Worm (Caenorhabditis elegans) whole organism, young adult: ENCODE data around the gene clec-10.

Experiments
- B0035.1 ChIP-seq: sonication (generic microtip); optimal IDR thresholded peaks from 2 replicates; lab custom pipeline; 2016; ENCODE audit warnings: missing genetic modification characterization, mild to moderate bottlenecking, missing compliant biosample characterization, missing genotype, missing genetic modification reagents
- C06A6.2 ChIP-seq: fragments of 200-800 bp; sonication (Bioruptor generic); conservative IDR thresholded peaks from 2 replicates; pipeline ENCODE4 v1.3.6; 2022; ENCODE audit warnings: missing genetic modification characterization, missing compliant biosample characterization
- F37B4.10 ChIP-seq: fragments of 200-800 bp; sonication (Bioruptor generic); IDR thresholded peaks from 2 replicates; pipeline ENCODE4 v1.3.6; 2022; ENCODE audit warnings: missing genetic modification characterization, missing compliant biosample characterization
- F55B11.4 ChIP-seq: sonication (generic microtip); optimal IDR thresholded peaks from 2 replicates; lab custom pipeline; 2016; ENCODE audit warnings: missing compliant biosample characterization, missing genetic modification characterization, borderline replicate concordance; ENCODE audit not compliant: insufficient read depth
- F57A8.1 ChIP-seq: fragments of 200-800 bp; sonication (Bioruptor generic); optimal IDR thresholded peaks from 2 replicates; lab custom pipeline; 2018; ENCODE audit warnings: mild to moderate bottlenecking, missing genetic modification characterization, moderate library complexity, missing compliant biosample characterization
- K11D2.4 ChIP-seq: fragments of 200-800 bp; sonication (Bioruptor generic); IDR thresholded peaks from 2 replicates; pipeline ENCODE4 v1.3.6; 2022; ENCODE audit warnings: missing genetic modification reagents, missing genetic modification characterization, missing compliant biosample characterization
- T26A5.8 ChIP-seq: sonication (generic microtip); optimal IDR thresholded peaks from 2 replicates; lab custom pipeline; 2016; ENCODE audit warnings: missing genetic modification characterization, missing compliant biosample characterization
- Y56A3A.18 ChIP-seq: fragments of 200-800 bp; sonication (Bioruptor generic); IDR thresholded peaks from 2 replicates; pipeline ENCODE4 v1.3.6; 2022; ENCODE audit warnings: missing genetic modification reagents, missing genetic modification characterization, missing compliant biosample characterization
- Y67H2A.10 ChIP-seq: fragments of 200-800 bp; sonication (Bioruptor generic); conservative IDR thresholded peaks from 2 replicates; pipeline ENCODE4 v1.3.6; 2022; ENCODE audit warnings: missing genetic modification reagents, missing genetic modification characterization, missing compliant biosample characterization
- akir-1 ChIP-seq: fragments of 200-800 bp; sonication (Bioruptor generic); optimal IDR thresholded peaks from 2 replicates; lab custom pipeline; 2018; ENCODE audit warnings: mild to moderate bottlenecking, missing genetic modification characterization, moderate library complexity, missing compliant biosample characterization
- aptf-3 ChIP-seq: fragments of 200-800 bp; sonication (Bioruptor generic); IDR thresholded peaks from 2 replicates; pipeline ENCODE4 v1.3.6; 2022; ENCODE audit warnings: missing genetic modification characterization, missing compliant biosample characterization
- attf-5 ChIP-seq: fragments of 200-800 bp; sonication (Bioruptor generic); optimal IDR thresholded peaks from 2 replicates; lab custom pipeline; 2018; ENCODE audit warnings: mild to moderate bottlenecking, missing genetic modification characterization, missing compliant biosample characterization
- attf-6 ChIP-seq: fragments of 200-800 bp; sonication (Bioruptor generic); IDR thresholded peaks from 2 replicates; pipeline ENCODE4 v1.3.6; 2022; ENCODE audit warnings: missing genetic modification reagents, missing genetic modification characterization, missing compliant biosample characterization
- bed-2 ChIP-seq: fragments of 200-800 bp; sonication (Bioruptor generic); IDR thresholded peaks from 2 replicates; pipeline ENCODE4 v1.3.6; 2022; ENCODE audit warnings: missing genetic modification reagents, missing genetic modification characterization, missing compliant biosample characterization
- cebp-1 ChIP-seq, 2 experiments: fragments of 200-800 bp in 1 of 2; sonication (Bioruptor generic) in 1 of 2; sonication (generic microtip) in 1 of 2; IDR thresholded peaks in 1 of 2; optimal IDR thresholded peaks in 1 of 2; 2 replicates each; pipeline versions ENCODE4 v1.3.6 to Lab custom; 2017 to 2022; ENCODE audit warnings: missing compliant biosample characterization in 2 of 2, missing genetic modification characterization in 2 of 2, mild to moderate bottlenecking in 1 of 2, missing genetic modification reagents in 1 of 2, moderate library complexity in 1 of 2
- ceh-100 ChIP-seq: fragments of 200-800 bp; sonication (Bioruptor generic); IDR thresholded peaks from 2 replicates; pipeline ENCODE4 v1.3.6; 2022; ENCODE audit warnings: missing genetic modification reagents, missing genetic modification characterization, missing compliant biosample characterization
- ceh-27 ChIP-seq: fragments of 200-800 bp; sonication (Bioruptor generic); optimal IDR thresholded peaks from 2 replicates; lab custom pipeline; 2018; ENCODE audit warnings: mild to moderate bottlenecking, missing genetic modification characterization, moderate library complexity, missing compliant biosample characterization
- die-1 ChIP-seq: sonication (generic microtip); optimal IDR thresholded peaks from 2 replicates; lab custom pipeline; 2016; ENCODE audit warnings: missing genotype, mild to moderate bottlenecking, missing genetic modification characterization, missing compliant biosample characterization
- dox-1 ChIP-seq: fragments of 200-800 bp; sonication (Bioruptor generic); IDR thresholded peaks from 2 replicates; pipeline ENCODE4 v1.3.6; 2022; ENCODE audit warnings: missing genetic modification reagents, missing genetic modification characterization, missing compliant biosample characterization
- efl-1 ChIP-seq: fragments of 150-350 bp; optimal IDR thresholded peaks from 2 replicates; lab custom pipeline; 2014; ENCODE audit warnings: missing biosample characterization, missing genetic modification reagents, missing genetic modification characterization
- egl-44 ChIP-seq: fragments of 200-800 bp; sonication (Bioruptor generic); IDR thresholded peaks from 2 replicates; pipeline ENCODE4 v1.3.6; 2022; ENCODE audit warnings: missing genetic modification reagents, missing genetic modification characterization, missing compliant biosample characterization
- egrh-3 ChIP-seq: fragments of 200-800 bp; sonication (Bioruptor generic); IDR thresholded peaks from 2 replicates; pipeline ENCODE4 v1.3.6; 2022; ENCODE audit warnings: missing genetic modification reagents, missing genetic modification characterization, missing compliant biosample characterization
- ets-4 ChIP-seq: fragments of 200-800 bp; sonication (Bioruptor generic); optimal IDR thresholded peaks from 2 replicates; lab custom pipeline; 2018; ENCODE audit warnings: mild to moderate bottlenecking, missing genetic modification characterization, missing compliant biosample characterization
- fkh-3 ChIP-seq: sonication (generic microtip); optimal IDR thresholded peaks from 2 replicates; lab custom pipeline; 2016; ENCODE audit warnings: mild to moderate bottlenecking, missing genetic modification characterization, missing compliant biosample characterization
- him-1 ChIP-seq: sonication (generic microtip); optimal IDR thresholded peaks from 2 replicates; lab custom pipeline; 2016; ENCODE audit warnings: missing genotype, missing genetic modification reagents, missing genetic modification characterization, missing compliant biosample characterization
- lag-1 ChIP-seq: fragments of 200-800 bp; sonication (Bioruptor generic); IDR thresholded peaks from 2 replicates; pipeline ENCODE4 v1.3.6; 2022; ENCODE audit warnings: missing genetic modification reagents, missing genetic modification characterization, missing compliant biosample characterization
- let-607 ChIP-seq, 2 experiments: fragments of 200-800 bp in 1 of 2; sonication (Bioruptor generic) in 1 of 2; sonication (generic microtip) in 1 of 2; optimal IDR thresholded peaks; 2 replicates each; lab custom pipeline; 2016 to 2018; ENCODE audit warnings: mild to moderate bottlenecking in 2 of 2, missing compliant biosample characterization in 2 of 2, missing genetic modification characterization in 2 of 2, moderate library complexity in 2 of 2, missing genotype in 1 of 2
- madf-10 ChIP-seq: sonication (generic microtip); optimal IDR thresholded peaks from 2 replicates; lab custom pipeline; 2016; ENCODE audit warnings: mild to moderate bottlenecking, missing genetic modification characterization, missing compliant biosample characterization
- madf-3 ChIP-seq: fragments of 200-800 bp; sonication (Bioruptor generic); IDR thresholded peaks from 2 replicates; pipeline ENCODE4 v1.3.6; 2022; ENCODE audit warnings: missing genetic modification reagents, missing genetic modification characterization, missing compliant biosample characterization
- madf-6 ChIP-seq: fragments of 200-800 bp; sonication (Bioruptor generic); IDR thresholded peaks from 2 replicates; pipeline ENCODE4 v1.3.6; 2022; ENCODE audit warnings: missing genetic modification reagents, missing genetic modification characterization, missing compliant biosample characterization
- mcd-1 ChIP-seq: fragments of 200-800 bp; sonication (Bioruptor generic); IDR thresholded peaks from 2 replicates; pipeline ENCODE4 v1.3.6; 2022; ENCODE audit warnings: missing genetic modification reagents, missing genetic modification characterization, missing compliant biosample characterization
- mxl-1 ChIP-seq: sonication (generic microtip); optimal IDR thresholded peaks from 2 replicates; lab custom pipeline; 2016; ENCODE audit warnings: missing genetic modification characterization, missing compliant biosample characterization
- nfya-1 ChIP-seq: sonication (generic microtip); optimal IDR thresholded peaks from 2 replicates; lab custom pipeline; 2017; ENCODE audit warnings: antibody characterized with exemption, missing compliant biosample characterization, missing genetic modification characterization, borderline replicate concordance; ENCODE audit not compliant: insufficient read depth
- nfya-2 ChIP-seq: fragments of 200-800 bp; sonication (Bioruptor generic); IDR thresholded peaks from 2 replicates; pipeline ENCODE4 v1.3.6; 2022; ENCODE audit warnings: missing genetic modification reagents, missing genetic modification characterization, missing compliant biosample characterization
- rcor-1 ChIP-seq: fragments of 200-800 bp; sonication (Bioruptor generic); IDR thresholded peaks from 2 replicates; pipeline ENCODE4 v1.3.6; 2022; ENCODE audit warnings: missing genetic modification reagents, missing genetic modification characterization, missing compliant biosample characterization
- snpc-1.1 ChIP-seq: sonication (generic microtip); optimal IDR thresholded peaks from 2 replicates; lab custom pipeline; 2017; ENCODE audit warnings: missing genetic modification characterization, mild to moderate bottlenecking, missing compliant biosample characterization, antibody characterized with exemption, moderate library complexity, missing genotype, missing genetic modification reagents; ENCODE audit not compliant: insufficient read depth
- snpc-1.3 ChIP-seq: sonication (generic microtip); optimal IDR thresholded peaks from 2 replicates; lab custom pipeline; 2017; ENCODE audit warnings: missing genetic modification characterization, mild to moderate bottlenecking, missing compliant biosample characterization, antibody characterized with exemption, moderate library complexity, missing genotype, missing genetic modification reagents; ENCODE audit not compliant: insufficient read depth
- somi-1 ChIP-seq: fragments of 200-800 bp; sonication (Bioruptor generic); optimal IDR thresholded peaks from 2 replicates; lab custom pipeline; 2018; ENCODE audit warnings: mild to moderate bottlenecking, missing genetic modification characterization, missing compliant biosample characterization
- tbp1 ChIP-seq: fragments of 200-800 bp; sonication (Bioruptor generic); optimal IDR thresholded peaks from 2 replicates; lab custom pipeline; 2018; ENCODE audit warnings: mild to moderate bottlenecking, missing genetic modification characterization, missing compliant biosample characterization
- tbx-9 ChIP-seq: sonication (generic microtip); optimal IDR thresholded peaks from 2 replicates; lab custom pipeline; 2016; ENCODE audit warnings: borderline replicate concordance, missing genetic modification characterization, inconsistent platforms, missing compliant biosample characterization
- tlf-1 ChIP-seq: fragments of 200-800 bp; sonication (Bioruptor generic); optimal IDR thresholded peaks from 2 replicates; lab custom pipeline; 2018; ENCODE audit warnings: mild to moderate bottlenecking, missing genetic modification characterization, missing compliant biosample characterization
- ztf-18 ChIP-seq: sonication (generic microtip); optimal IDR thresholded peaks from 2 replicates; lab custom pipeline; 2016; ENCODE audit warnings: missing genotype, mild to moderate bottlenecking, missing genetic modification characterization, missing compliant biosample characterization
- ztf-3 ChIP-seq: fragments of 200-800 bp; sonication (Bioruptor generic); optimal IDR thresholded peaks from 2 replicates; lab custom pipeline; 2018; ENCODE audit warnings: mild to moderate bottlenecking, missing genetic modification characterization, missing compliant biosample characterization

clec-10 gene

ce11 chrII:371549-371948 lies 30.9 kb upstream of the clec-10 start:
- no peak for TF ChIP-seq somi-1 (GFP tag; lab: Kevin White, UChicago)
- no peak for TF ChIP-seq aptf-3 (GFP tag; lab: Robert Waterston, UW)
- TF ChIP-seq F57A8.1 (GFP tag; lab: Kevin White, UChicago) = no peak
- no peak for TF ChIP-seq him-1 (tag; lab: Kevin White, UChicago)
- TF ChIP-seq rcor-1 (GFP tag; lab: Robert Waterston, UW) = no peak
- TF ChIP-seq attf-5 (GFP tag; lab: Kevin White, UChicago) = no peak
- TF ChIP-seq madf-10 (tag; lab: Kevin White, UChicago) = no peak
- no peak for TF ChIP-seq let-607 (tag; optimal IDR thresholded peaks at IDR 0.05; lab: Kevin White, UChicago)
- no peak for TF ChIP-seq akir-1 (GFP tag; lab: Kevin White, UChicago)
- no peak for TF ChIP-seq fkh-3
- TF ChIP-seq F55B11.4 (tag; lab: Kevin White, UChicago) = no peak
- TF ChIP-seq K11D2.4 (GFP tag; lab: Robert Waterston, UW) = no peak
- TF ChIP-seq nfya-2 = no peak
- TF ChIP-seq bed-2 (GFP tag; lab: Robert Waterston, UW) = no peak
- TF ChIP-seq dox-1 (GFP tag; lab: Robert Waterston, UW) = no peak
- TF ChIP-seq, all 124 proteins: peak for 0

DNA sequence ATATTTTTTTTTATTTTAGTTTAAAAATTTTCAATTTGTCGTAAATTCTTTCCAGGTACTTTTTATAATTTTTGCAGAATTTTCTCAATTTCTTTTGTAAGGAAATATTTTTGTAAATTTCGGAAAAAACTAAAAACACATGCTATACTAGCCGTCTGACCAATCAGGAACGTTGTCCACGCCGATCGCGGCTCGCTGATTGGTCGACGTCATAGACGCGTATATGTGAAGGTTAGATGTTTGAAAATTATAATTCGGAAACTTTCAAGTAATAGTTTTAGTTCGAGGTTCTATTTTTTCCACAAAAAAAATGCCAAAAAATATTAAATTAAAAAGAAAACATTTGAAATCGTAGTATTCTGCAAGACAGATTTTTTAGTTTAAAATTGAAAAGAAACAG lies 30.2 kb upstream of the clec-10 start:
- TF ChIP-seq tbx-9 (no peak), ztf-3 (GFP tag; lab: Kevin White, UChicago) (no peak), efl-1 (no peak), snpc-1.3 (tag; lab: Kevin White, UChicago) (no peak), madf-3 (GFP tag; lab: Robert Waterston, UW) (no peak), him-1 (tag; lab: Kevin White, UChicago) (no peak), ztf-18 (no peak), ceh-100 (GFP tag; lab: Robert Waterston, UW) (no peak)
- TF ChIP-seq, all 124 proteins: peak for 0

DNA sequence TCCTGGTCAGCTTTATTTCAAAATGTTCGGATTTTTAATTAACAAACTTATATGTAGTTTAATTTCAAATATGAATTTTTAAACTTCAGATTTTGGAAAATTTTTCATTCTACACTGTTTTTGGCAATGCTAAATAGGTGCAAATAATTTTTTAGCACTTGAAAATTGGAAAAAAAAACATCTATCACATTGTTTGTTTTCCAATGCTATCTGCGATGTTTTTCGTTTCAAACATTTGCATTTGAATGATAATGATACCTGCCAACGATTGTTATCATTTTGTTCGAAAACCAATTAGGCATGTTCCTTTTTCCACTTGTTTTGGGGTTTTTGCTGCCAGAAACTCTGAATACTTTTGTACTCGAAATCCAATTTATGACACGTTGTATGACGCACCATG lies 27.5 kb upstream of the clec-10 start, which contains the start of gene C03H5.4:
TSS of gene C03H5.4 (plus strand) at position 301 of the 400 bp plus-strand sequence.
- TF ChIP-seq ets-4 = no peak
- no peak for TF ChIP-seq madf-3 (GFP tag; lab: Robert Waterston, UW)
- TF ChIP-seq egl-44 (GFP tag; lab: Robert Waterston, UW) = no peak
- TF ChIP-seq madf-6 = no peak
- TF ChIP-seq T26A5.8 (tag; lab: Kevin White, UChicago) = no peak
- TF ChIP-seq B0035.1 (tag; lab: Kevin White, UChicago) = no peak
- no peak for TF ChIP-seq tlf-1 (GFP tag; lab: Kevin White, UChicago)
- no peak for TF ChIP-seq Y56A3A.18 (GFP tag; lab: Robert Waterston, UW)
- no peak for TF ChIP-seq attf-6 (GFP tag; lab: Robert Waterston, UW)

DNA sequence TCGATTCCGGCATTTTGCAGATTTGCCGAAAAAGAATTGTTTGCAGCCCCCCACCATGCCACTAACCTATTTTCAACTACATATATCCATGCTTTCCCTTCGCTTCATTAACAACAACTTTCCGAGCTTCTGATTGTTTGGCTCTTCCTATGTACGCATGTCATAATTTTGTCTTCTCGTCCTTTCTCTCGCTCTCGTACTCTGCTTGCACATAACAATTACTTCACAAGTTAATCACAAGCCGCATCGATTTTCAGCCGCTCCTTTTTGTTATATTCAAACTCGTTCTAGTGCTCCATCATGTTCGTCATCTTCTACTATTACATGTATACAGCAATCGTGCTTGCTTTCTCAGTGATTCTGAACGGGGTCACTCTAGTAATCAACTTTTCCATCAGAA lies 24.1 kb upstream of the clec-10 start, which contains the start of gene C03H5.9:
TSS of gene C03H5.9 (plus strand) at position 301 of the 400 bp plus-strand sequence.
- TF ChIP-seq ceh-100 (GFP tag; lab: Robert Waterston, UW) = no peak
- no peak for TF ChIP-seq cebp-1 (GFP tag; IDR thresholded peaks at IDR 0.05; lab: Robert Waterston, UW)
- TF ChIP-seq cebp-1 (tag; optimal IDR thresholded peaks at IDR 0.05; lab: Kevin White, UChicago) = no peak
- no peak for TF ChIP-seq die-1 (tag; lab: Kevin White, UChicago)
- no peak for TF ChIP-seq snpc-1.1 (tag; lab: Kevin White, UChicago)
- no peak for TF ChIP-seq bed-2 (GFP tag; lab: Robert Waterston, UW)
- no peak for TF ChIP-seq nfya-1
- TF ChIP-seq nfya-2 = no peak
- TF ChIP-seq ceh-27 (GFP tag; lab: Kevin White, UChicago) = no peak
- no peak for TF ChIP-seq F37B4.10 (GFP tag; lab: Robert Waterston, UW)
- TF ChIP-seq mxl-1 (tag; lab: Kevin White, UChicago) = no peak
- no peak for TF ChIP-seq C06A6.2
- no peak for TF ChIP-seq Y67H2A.10
- no peak for TF ChIP-seq somi-1 (GFP tag; lab: Kevin White, UChicago)
- TF ChIP-seq mcd-1 (GFP tag; lab: Robert Waterston, UW) = no peak
- TF ChIP-seq lag-1 = no peak
- no peak for TF ChIP-seq tbp1 (GFP tag; lab: Kevin White, UChicago)
- TF ChIP-seq egrh-3 = no peak
